Fruit fly (Drosophila melanogaster): ENCODE results near the gene Trmt112.
A peak's percentile ranks its signal among the peaks of the same experiment; 100 is the strongest.

Trmt112 gene

dm6 chr3L:21251381-21251780 is 34.7 kb upstream of the Trmt112 start (continued):
- TF ChIP-seq CG9727 (GFP tag; optimal IDR thresholded peaks at IDR 0.05), result no peak
- TF ChIP-seq CG12942 (GFP tag; optimal IDR thresholded peaks at IDR 0.05), result no peak
- TF ChIP-seq CG16815 (GFP tag; optimal IDR thresholded peaks at IDR 0.05), result no peak
- peak; percentile 44; the same call in 2 of the 3 replicates for TF ChIP-seq row (GFP tag; IDR thresholded peaks at IDR 0.05)
- peak; percentile 8 for TF ChIP-seq Fer1 (GFP tag; optimal IDR thresholded peaks at IDR 0.05)
- TF ChIP-seq CG3995 (GFP tag; optimal IDR thresholded peaks at IDR 0.05), result no peak
- peak; percentile 8 for TF ChIP-seq scrt (GFP tag; optimal IDR thresholded peaks at IDR 0.05)
- TF ChIP-seq Atf3 (GFP tag; optimal IDR thresholded peaks at IDR 0.05), result no peak
- TF ChIP-seq NC2α (GFP tag; optimal IDR thresholded peaks at IDR 0.05), result no peak
- no peak for TF ChIP-seq al (GFP tag; IDR thresholded peaks at IDR 0.05)
- TF ChIP-seq fd96Cb (tag; optimal IDR thresholded peaks at IDR 0.05), result no peak
- no peak for TF ChIP-seq cwo (GFP tag; optimal IDR thresholded peaks at IDR 0.05)
- no peak for TF ChIP-seq sna (GFP tag; IDR thresholded peaks at IDR 0.05; ENCODE audit: partially characterized antibody)
- TF ChIP-seq Blimp-1 (GFP tag; optimal IDR thresholded peaks at IDR 0.05), result peak; percentile 24
- no peak for TF ChIP-seq corto (GFP tag; optimal IDR thresholded peaks at IDR 0.05)
- TF ChIP-seq CG31388 (GFP tag; optimal IDR thresholded peaks at IDR 0.05), result no peak
- no peak for TF ChIP-seq dimm (GFP tag; IDR thresholded peaks at IDR 0.05)
- no peak for TF ChIP-seq Six4 (GFP tag; optimal IDR thresholded peaks at IDR 0.05)
- TF ChIP-seq CG11504 (tag; optimal IDR thresholded peaks at IDR 0.05), result peak; percentile 18
- peak; percentile 28 for TF ChIP-seq shn (GFP tag; optimal IDR thresholded peaks at IDR 0.05)
- TF ChIP-seq CG31441 (GFP tag; IDR thresholded peaks at IDR 0.05), result no peak
- peak; percentile 6 for TF ChIP-seq grau (tag; optimal IDR thresholded peaks at IDR 0.05)
- no peak for TF ChIP-seq CG6765 (GFP tag; optimal IDR thresholded peaks at IDR 0.05)
- TF ChIP-seq CG9797 (GFP tag; optimal IDR thresholded peaks at IDR 0.05), result no peak
- TF ChIP-seq tll (GFP tag; optimal IDR thresholded peaks at IDR 0.05), result no peak
- no peak for TF ChIP-seq toy (GFP tag; IDR thresholded peaks at IDR 0.05)
- TF ChIP-seq CG8478 (optimal IDR thresholded peaks at IDR 0.05), result no peak
- no peak for TF ChIP-seq tx (GFP tag; optimal IDR thresholded peaks at IDR 0.05)
- TF ChIP-seq bigmax (GFP tag; optimal IDR thresholded peaks at IDR 0.05), result no peak
- no peak for TF ChIP-seq gt (GFP tag; IDR thresholded peaks at IDR 0.05)
- no peak for TF ChIP-seq fu2 (GFP tag; optimal IDR thresholded peaks at IDR 0.05)
- TF ChIP-seq Trl (optimal IDR thresholded peaks at IDR 0.05), result no peak
- no peak for TF ChIP-seq Trl (GFP tag; optimal IDR thresholded peaks at IDR 0.05)
- TF ChIP-seq slp2 (GFP tag; optimal IDR thresholded peaks at IDR 0.05), result no peak
- no peak for TF ChIP-seq pita (GFP tag; optimal IDR thresholded peaks at IDR 0.05)
- TF ChIP-seq zf30C (GFP tag; optimal IDR thresholded peaks at IDR 0.05), result no peak
- TF ChIP-seq lab (GFP tag; optimal IDR thresholded peaks at IDR 0.05), result no peak
- TF ChIP-seq CG10147 (GFP tag; optimal IDR thresholded peaks at IDR 0.05), result no peak
- TF ChIP-seq Tbp (GFP tag; optimal IDR thresholded peaks at IDR 0.05), result no peak
- no peak for TF ChIP-seq CG9609 (GFP tag; optimal IDR thresholded peaks at IDR 0.05)
- no peak for TF ChIP-seq CG42726 (GFP tag; IDR thresholded peaks at IDR 0.05; ENCODE audit: partially characterized antibody)
- no peak for TF ChIP-seq cad (GFP tag; optimal IDR thresholded peaks at IDR 0.05)
- TF ChIP-seq pho (GFP tag; optimal IDR thresholded peaks at IDR 0.05), result no peak

dm6 chr3L:21243417-21243816 is 26.8 kb upstream of the Trmt112 start:
- peak; percentile 0 for TF ChIP-seq CG2712 (tag; optimal IDR thresholded peaks at IDR 0.05)
- TF ChIP-seq CG13775 (GFP tag; optimal IDR thresholded peaks at IDR 0.05), result no peak
- TF ChIP-seq shn (GFP tag; optimal IDR thresholded peaks at IDR 0.05), result no peak
- 0 out of 2 replicates have a peak, but pooled peaks have one; percentile 23 for TF ChIP-seq Drgx (GFP tag; IDR thresholded peaks at IDR 0.05)
- no peak for TF ChIP-seq sd (tag; optimal IDR thresholded peaks at IDR 0.05)
- peak; percentile 5 for TF ChIP-seq CG18262 (tag; optimal IDR thresholded peaks at IDR 0.05)
- peak; percentile 19 for TF ChIP-seq gem (tag; optimal IDR thresholded peaks at IDR 0.05)
- TF ChIP-seq CG31441 (GFP tag; IDR thresholded peaks at IDR 0.05), result 0 out of 2 replicates have a peak, but pooled peaks have one; percentile 20
- peak; percentile 1 for TF ChIP-seq Sox102F (GFP tag; optimal IDR thresholded peaks at IDR 0.05)
